Fruit fly (Drosophila melanogaster) whole organism, embryonic: Measurements from ENCODE around the gene Vta1.
A peak's percentile ranks its signal among the peaks of the same experiment; 100 is the strongest.

ENCODE experiments used
- CG10274 ChIP-seq: fragments of 200-800 bp; sonication (Bioruptor generic); optimal IDR thresholded peaks from 3 replicates; lab custom pipeline; 2017; ENCODE audit warnings: missing biosample characterization, mild to moderate bottlenecking, missing genetic modification characterization
- CG10366 ChIP-seq: fragments of 200-800 bp; sonication (Bioruptor generic); IDR thresholded peaks from 2 replicates; pipeline ENCODE4 v1.3.6; 2022; ENCODE audit warnings: missing biosample characterization, missing genetic modification characterization
- CG10959 ChIP-seq: fragments of 200-800 bp; sonication (Bioruptor generic); IDR thresholded peaks from 2 replicates; pipeline ENCODE4 v1.3.6; 2022; ENCODE audit warnings: missing biosample characterization, missing genetic modification characterization
- CG11247 ChIP-seq: fragments of 200-800 bp; sonication (Bioruptor generic); IDR thresholded peaks from 2 replicates; pipeline ENCODE4 v1.3.6; 2022; ENCODE audit warnings: missing biosample characterization, missing genetic modification characterization
- CG11456 ChIP-seq: fragments of 200-800 bp; sonication (Bioruptor generic); IDR thresholded peaks from 3 replicates; pipeline ENCODE4 v1.3.6; 2022; ENCODE audit warnings: missing biosample characterization, missing genetic modification characterization
- CG11504 ChIP-seq: fragments of 200-800 bp; sonication (Bioruptor generic); optimal IDR thresholded peaks from 3 replicates; lab custom pipeline; 2019; ENCODE audit warnings: missing biosample characterization, mild to moderate bottlenecking, missing genetic modification characterization, moderate library complexity
- CG11696 ChIP-seq: fragments of 200-800 bp; sonication (Bioruptor generic); IDR thresholded peaks from 2 replicates; pipeline ENCODE4 v1.3.6; 2022; ENCODE audit warnings: missing biosample characterization, missing genetic modification characterization
- CG1233 ChIP-seq: fragments of 200-800 bp; sonication (Bioruptor generic); optimal IDR thresholded peaks from 4 replicates; lab custom pipeline; 2018; ENCODE audit warnings: missing biosample characterization, mild to moderate bottlenecking, missing genetic modification characterization
- CG14667 ChIP-seq: fragments of 200-800 bp; sonication (Bioruptor generic); IDR thresholded peaks from 2 replicates; pipeline ENCODE4 v1.3.6; 2022; ENCODE audit warnings: missing biosample characterization, missing genetic modification characterization
- CG1603 ChIP-seq: fragments of 200-800 bp; sonication (Bioruptor generic); optimal IDR thresholded peaks from 2 replicates; lab custom pipeline; 2019; ENCODE audit warnings: missing biosample characterization, mild to moderate bottlenecking, missing genetic modification characterization, moderate library complexity
- CG17328 ChIP-seq: fragments of 200-800 bp; sonication (Bioruptor generic); IDR thresholded peaks from 2 replicates; pipeline ENCODE4 v1.3.6; 2022; ENCODE audit warnings: missing biosample characterization, missing genetic modification characterization
- CG2202 ChIP-seq: fragments of 200-800 bp; sonication (Bioruptor generic); optimal IDR thresholded peaks from 2 replicates; lab custom pipeline; 2018; ENCODE audit warnings: missing biosample characterization, mild to moderate bottlenecking, missing genetic modification characterization
- CG31365 ChIP-seq: fragments of 200-800 bp; sonication (Bioruptor generic); optimal IDR thresholded peaks from 2 replicates; lab custom pipeline; 2018; ENCODE audit warnings: missing biosample characterization, mild to moderate bottlenecking, missing genetic modification characterization
- CG34422 ChIP-seq: fragments of 200-800 bp; sonication (Bioruptor generic); IDR thresholded peaks from 3 replicates; pipeline ENCODE4 v1.3.6; 2022; ENCODE audit warnings: missing biosample characterization, missing genetic modification characterization
- CG43689 ChIP-seq: fragments of 200-800 bp; sonication (Bioruptor generic); IDR thresholded peaks from 2 replicates; pipeline ENCODE4 v1.3.6; 2022; ENCODE audit warnings: missing biosample characterization, missing genetic modification characterization
- CG4404 ChIP-seq: fragments of 200-800 bp; sonication (Bioruptor generic); IDR thresholded peaks from 2 replicates; pipeline ENCODE4 v1.3.6; 2022; ENCODE audit warnings: missing biosample characterization, missing genetic modification characterization
- CG7928 ChIP-seq: fragments of 200-800 bp; sonication (Bioruptor generic); optimal IDR thresholded peaks from 2 replicates; lab custom pipeline; 2017; ENCODE audit warnings: missing biosample characterization, mild to moderate bottlenecking, missing genetic modification characterization
- CG9817 ChIP-seq: fragments of 200-800 bp; sonication (Bioruptor generic); optimal IDR thresholded peaks from 2 replicates; lab custom pipeline; 2018; ENCODE audit warnings: missing biosample characterization, mild to moderate bottlenecking, missing genetic modification characterization, moderate library complexity
- Ets65A ChIP-seq: fragments of 200-800 bp; sonication (Bioruptor generic); peaks from one replicate; lab custom pipeline; 2016; ENCODE audit warnings: missing biosample characterization, missing genetic modification characterization
- Gug ChIP-seq: fragments of 200-800 bp; sonication (Bioruptor generic); IDR thresholded peaks from 4 replicates; pipeline ENCODE4 v1.3.6; 2022; ENCODE audit warnings: missing biosample characterization, missing genetic modification characterization
- H15 ChIP-seq: fragments of 200-800 bp; sonication (Bioruptor generic); IDR thresholded peaks from 3 replicates; pipeline ENCODE4 v1.3.6; 2022; ENCODE audit warnings: missing biosample characterization, missing genetic modification characterization
- Oli ChIP-seq: fragments of 200-800 bp; sonication (Bioruptor generic); optimal IDR thresholded peaks from 2 replicates; lab custom pipeline; 2018; ENCODE audit warnings: missing biosample characterization, mild to moderate bottlenecking, missing genetic modification characterization, moderate library complexity
- Ptx1 ChIP-seq: fragments of 200-800 bp; sonication (Bioruptor generic); IDR thresholded peaks from 2 replicates; pipeline ENCODE4 v1.3.6; 2022; ENCODE audit warnings: missing biosample characterization, missing genetic modification characterization
- ara ChIP-seq: fragments of 200-800 bp; sonication (Bioruptor generic); IDR thresholded peaks from 2 replicates; pipeline ENCODE4 v1.3.6; 2022; ENCODE audit warnings: missing biosample characterization, missing genetic modification characterization
- btn ChIP-seq: fragments of 200-800 bp; sonication (Bioruptor generic); optimal IDR thresholded peaks from 2 replicates; lab custom pipeline; 2016; ENCODE audit warnings: missing biosample characterization, missing genetic modification characterization
- corto ChIP-seq: fragments of 200-800 bp; sonication (Bioruptor generic); optimal IDR thresholded peaks from 2 replicates; lab custom pipeline; 2016; ENCODE audit warnings: missing biosample characterization, mild to moderate bottlenecking, missing genetic modification characterization, moderate library complexity
- croc ChIP-seq: fragments of 200-800 bp; sonication (Bioruptor generic); conservative IDR thresholded peaks from 3 replicates; pipeline ENCODE4 v1.3.6; 2022; ENCODE audit warnings: missing biosample characterization, missing genetic modification characterization
- dan ChIP-seq: fragments of 200-800 bp; sonication (Bioruptor generic); IDR thresholded peaks from 2 replicates; pipeline ENCODE4 v1.3.6; 2022; ENCODE audit warnings: missing biosample characterization, missing genetic modification characterization
- dmrt11E ChIP-seq: fragments of 200-800 bp; sonication (Bioruptor generic); optimal IDR thresholded peaks from 3 replicates; lab custom pipeline; 2018; ENCODE audit warnings: missing biosample characterization, mild to moderate bottlenecking, missing genetic modification characterization, moderate library complexity
- dysf ChIP-seq: fragments of 200-800 bp; sonication (Bioruptor generic); IDR thresholded peaks from 3 replicates; pipeline ENCODE4 v1.3.6; 2022; ENCODE audit warnings: missing biosample characterization, missing genetic modification characterization
- esg ChIP-seq: fragments of 200-800 bp; sonication (Bioruptor generic); conservative IDR thresholded peaks from 2 replicates; pipeline ENCODE4 v1.3.6; 2022; ENCODE audit warnings: missing biosample characterization, missing genetic modification characterization
- lbe ChIP-seq: fragments of 200-800 bp; sonication (Bioruptor generic); optimal IDR thresholded peaks from 2 replicates; lab custom pipeline; 2016; ENCODE audit warnings: missing biosample characterization, mild to moderate bottlenecking, missing genetic modification characterization
- lov ChIP-seq, 2 experiments: fragments of 200-800 bp in 1 of 2; fragments of >200 bp in 1 of 2; sonication (Bioruptor generic) in 1 of 2; IDR thresholded peaks in 1 of 2; optimal IDR thresholded peaks in 1 of 2; 2 replicates in 1 of 2; 3 replicates in 1 of 2; pipeline versions ENCODE4 v1.3.6 to Lab custom; 2017 to 2022; ENCODE audit warnings: missing biosample characterization in 1 of 2, missing genetic modification characterization in 1 of 2
- nmo ChIP-seq: fragments of 200-800 bp; sonication (Bioruptor generic); optimal IDR thresholded peaks from 2 replicates; lab custom pipeline; 2018; ENCODE audit warnings: missing biosample characterization, mild to moderate bottlenecking, missing genetic modification characterization, moderate library complexity
- pan ChIP-seq, 4 experiments: fragments of >200 bp in 3 of 4; fragments of 200-800 bp in 1 of 4; sonication (Bioruptor generic) in 1 of 4; optimal IDR thresholded peaks in 3 of 4; IDR thresholded peaks in 1 of 4; 2 replicates each; pipeline versions ENCODE4 v1.3.6 to Lab custom; 2017 to 2022; ENCODE audit warnings: missing biosample characterization in 2 of 4, missing genetic modification characterization in 2 of 4, mixed read lengths in 1 of 4
- peb ChIP-seq: fragments of 200-800 bp; sonication (Bioruptor generic); IDR thresholded peaks from 2 replicates; pipeline ENCODE4 v1.3.6; 2022; ENCODE audit warnings: missing biosample characterization, missing genetic modification characterization
- prd ChIP-seq, 3 experiments: fragments of >200 bp in 2 of 3; fragments of 200-800 bp in 1 of 3; sonication (Bioruptor generic) in 1 of 3; optimal IDR thresholded peaks in 2 of 3; IDR thresholded peaks in 1 of 3; 2 replicates in 2 of 3; 3 replicates in 1 of 3; pipeline versions ENCODE4 v1.3.6 to Lab custom; 2017 to 2022; ENCODE audit warnings: missing biosample characterization in 1 of 3, missing genetic modification characterization in 1 of 3
- pros ChIP-seq: fragments of 200-800 bp; sonication (Bioruptor generic); optimal IDR thresholded peaks from 3 replicates; lab custom pipeline; 2019; ENCODE audit warnings: missing biosample characterization, mild to moderate bottlenecking, missing genetic modification characterization, moderate library complexity
- row ChIP-seq: fragments of 200-800 bp; sonication (Bioruptor generic); IDR thresholded peaks from 3 replicates; pipeline ENCODE4 v1.3.6; 2022; ENCODE audit warnings: missing biosample characterization, missing genetic modification characterization
- shn ChIP-seq: fragments of 200-800 bp; sonication (Bioruptor generic); optimal IDR thresholded peaks from 3 replicates; lab custom pipeline; 2016; ENCODE audit warnings: missing biosample characterization, missing genetic modification characterization
- sisA ChIP-seq: fragments of 200-800 bp; sonication (Bioruptor generic); IDR thresholded peaks from 2 replicates; pipeline ENCODE4 v1.3.6; 2022; ENCODE audit warnings: missing biosample characterization, missing genetic modification characterization
- stc ChIP-seq: fragments of 200-800 bp; sonication (Bioruptor generic); IDR thresholded peaks from 2 replicates; pipeline ENCODE4 v1.3.6; 2022; ENCODE audit warnings: missing biosample characterization, missing genetic modification characterization
- tna ChIP-seq: fragments of 200-800 bp; sonication (Bioruptor generic); IDR thresholded peaks from 2 replicates; pipeline ENCODE4 v1.3.6; 2022; ENCODE audit warnings: missing biosample characterization, missing genetic modification characterization; ENCODE audit not compliant: partially characterized antibody
- vvl ChIP-seq: fragments of 200-800 bp; sonication (Bioruptor generic); IDR thresholded peaks from 2 replicates; pipeline ENCODE4 v1.3.6; 2022; ENCODE audit warnings: missing biosample characterization, missing genetic modification characterization
- zfh1 ChIP-seq: fragments of 200-800 bp; sonication (Bioruptor generic); IDR thresholded peaks from 3 replicates; pipeline ENCODE4 v1.3.6; 2022; ENCODE audit warnings: missing biosample characterization, missing genetic modification characterization

Gene Vta1

dm6 chr3L:1692859-1693258 is 40.2 kb upstream of the Vta1 start:
- TF ChIP-seq CG9817 (tag; lab: Kevin White, UChicago) (no peak), dan (GFP tag; lab: Robert Waterston, UW) (no peak), stc (GFP tag; lab: Robert Waterston, UW) (no peak), CG2202 (no peak), CG34422 (GFP tag; lab: Robert Waterston, UW) (no peak), H15 (GFP tag; lab: Robert Waterston, UW) (no peak), CG10274 (GFP tag; lab: Kevin White, UChicago) (no peak)

DNA sequence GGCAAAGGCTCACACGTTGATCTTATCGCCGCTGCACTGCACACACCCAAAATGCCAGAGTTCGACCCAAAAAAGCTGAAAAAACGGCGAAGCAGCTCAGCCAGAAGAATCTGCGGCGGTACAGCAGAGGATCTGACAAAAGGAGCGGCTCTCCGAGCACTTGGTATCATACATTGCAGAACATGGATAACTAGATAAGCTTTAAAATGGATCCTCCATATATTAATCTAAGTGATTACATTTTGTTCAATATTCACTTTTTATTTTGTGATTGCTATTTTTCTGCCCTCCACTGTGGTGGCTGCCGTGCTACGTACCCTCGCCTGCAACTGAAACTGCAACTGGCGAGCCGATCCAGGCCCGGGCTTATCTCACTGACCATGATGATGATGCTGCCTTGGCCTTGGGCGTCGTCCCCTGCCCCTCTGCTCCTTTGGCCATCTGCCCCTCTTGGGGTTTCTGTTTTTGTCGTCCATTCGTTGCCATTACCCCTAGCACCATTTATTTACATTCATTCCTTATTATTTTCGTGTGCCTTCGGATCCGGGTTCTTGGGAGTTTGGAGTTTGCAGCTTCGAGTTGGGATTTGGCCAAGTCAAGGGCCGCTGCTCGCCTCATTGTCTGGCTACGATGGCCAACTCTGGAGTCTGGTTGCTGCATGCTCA is 39.6 kb upstream of the Vta1 start:
- TF ChIP-seq CG43689 (GFP tag; lab: Robert Waterston, UW) (no peak), Oli (peak; percentile 25), CG1603 (tag; lab: Kevin White, UChicago) (peak; percentile 55), pan (optimal IDR thresholded peaks at IDR 0.05; lab: Kevin White, UChicago) (no peak), pan (GFP tag; optimal IDR thresholded peaks at IDR 0.05 in 1 of 2, IDR thresholded peaks at IDR 0.05 in 1 of 2) (peak in 1 of 2 experiments; percentile 40), CG10366 (GFP tag; lab: Robert Waterston, UW) (peak; percentile 14; the same call in 1 of the 2 replicates), sisA (GFP tag; lab: Robert Waterston, UW) (peak; percentile 45; the same call in 1 of the 2 replicates), CG11504 (tag; lab: Kevin White, UChicago) (peak; percentile 4), prd (optimal IDR thresholded peaks at IDR 0.05; lab: Kevin White, UChicago) (no peak), prd (GFP tag; IDR thresholded peaks at IDR 0.05; lab: Robert Waterston, UW) (peak; percentile 61; the same call in 2 of the 3 replicates), tna (GFP tag; lab: Robert Waterston, UW) (no peak), peb (GFP tag; lab: Robert Waterston, UW) (0 out of 2 replicates have a peak, but pooled peaks have one; percentile 9), Ets65A (GFP tag; lab: Kevin White, UChicago) (peak; percentile 53), CG7928 (GFP tag; lab: Kevin White, UChicago) (no peak), row (GFP tag; lab: Robert Waterston, UW) (peak; percentile 43; the same call in 1 of the 3 replicates), CG1233 (no peak), dmrt11E (tag; lab: Kevin White, UChicago) (peak; percentile 43), CG14667 (0 out of 2 replicates have a peak, but pooled peaks have one; percentile 11), lbe (GFP tag; lab: Kevin White, UChicago) (peak; percentile 29), CG11247 (GFP tag; lab: Robert Waterston, UW) (0 out of 2 replicates have a peak, but pooled peaks have one; percentile 16), btn (GFP tag; lab: Kevin White, UChicago) (no peak), CG17328 (GFP tag; lab: Robert Waterston, UW) (peak; percentile 45), pros (GFP tag; lab: Kevin White, UChicago) (no peak), CG11456 (GFP tag; lab: Robert Waterston, UW) (0 out of 3 replicates have a peak, but pooled peaks have one; percentile 8), zfh1 (GFP tag; lab: Robert Waterston, UW) (peak; percentile 49; the same call in 2 of the 3 replicates), CG11696 (GFP tag; lab: Robert Waterston, UW) (peak; percentile 73), vvl (GFP tag; lab: Robert Waterston, UW) (0 out of 2 replicates have a peak, but pooled peaks have one; percentile 30), Ptx1 (GFP tag; lab: Robert Waterston, UW) (0 out of 2 replicates have a peak, but pooled peaks have one; percentile 14), CG4404 (0 out of 2 replicates have a peak, but pooled peaks have one; percentile 35), CG10959 (GFP tag; lab: Robert Waterston, UW) (no peak), shn (GFP tag; lab: Kevin White, UChicago) (no peak), lov (optimal IDR thresholded peaks at IDR 0.05; lab: Kevin White, UChicago) (no peak), lov (GFP tag; IDR thresholded peaks at IDR 0.05; lab: Robert Waterston, UW) (0 out of 3 replicates have a peak, but pooled peaks have one; percentile 13), CG31365 (tag; lab: Kevin White, UChicago) (no peak), corto (GFP tag; lab: Kevin White, UChicago) (peak; percentile 65), nmo (GFP tag; lab: Kevin White, UChicago) (peak; percentile 7), dysf (0 out of 3 replicates have a peak, but pooled peaks have one; percentile 14), CG34422 (GFP tag; lab: Robert Waterston, UW) (0 out of 3 replicates have a peak, but pooled peaks have one; percentile 38), croc (GFP tag; lab: Robert Waterston, UW) (peak; percentile 25; the same call in 1 of the 3 replicates), ara (GFP tag; lab: Robert Waterston, UW) (0 out of 2 replicates have a peak, but pooled peaks have one; percentile 32), Gug (GFP tag; lab: Robert Waterston, UW) (0 out of 4 replicates have a peak, but pooled peaks have one; percentile 11), esg (peak; percentile 26; the same call in 1 of the 2 replicates)
